Worm (Caenorhabditis elegans) whole organism, late embryonic: Measurements from ENCODE around the gene F14F9.3.

Experiments used
- F13H6.1 ChIP-seq: sonication (generic microtip); optimal IDR thresholded peaks from 2 replicates; lab custom pipeline; 2016; ENCODE audit warnings: missing genetic modification characterization, missing compliant biosample characterization
- Y22D7AL.16 ChIP-seq: sonication (generic microtip); optimal IDR thresholded peaks from 2 replicates; lab custom pipeline; 2016; ENCODE audit warnings: missing genetic modification characterization, missing compliant biosample characterization
- ama-1 ChIP-seq: fragments of 150-350 bp; optimal IDR thresholded peaks from 2 replicates; lab custom pipeline; 2014
- ceh-14 ChIP-seq: sonication (generic microtip); optimal IDR thresholded peaks from 2 replicates; lab custom pipeline; 2016; ENCODE audit warnings: missing genotype, missing genetic modification characterization, missing compliant biosample characterization
- ceh-19 ChIP-seq: fragments of 200-800 bp; sonication (Bioruptor generic); optimal IDR thresholded peaks from 2 replicates; lab custom pipeline; 2018; ENCODE audit warnings: mild to moderate bottlenecking, missing genetic modification characterization, missing compliant biosample characterization
- ceh-2 ChIP-seq: sonication (generic microtip); optimal IDR thresholded peaks from 2 replicates; lab custom pipeline; 2016; ENCODE audit warnings: missing genotype, missing genetic modification characterization, missing compliant biosample characterization
- ceh-22 ChIP-seq: sonication (generic microtip); optimal IDR thresholded peaks from 2 replicates; lab custom pipeline; 2017; ENCODE audit warnings: missing biosample characterization, missing genetic modification characterization
- ceh-24 ChIP-seq: sonication (generic microtip); optimal IDR thresholded peaks from 2 replicates; lab custom pipeline; 2016; ENCODE audit warnings: mild to moderate bottlenecking, missing genetic modification characterization, missing compliant biosample characterization
- ceh-31 ChIP-seq: sonication (generic microtip); optimal IDR thresholded peaks from 2 replicates; lab custom pipeline; 2016; ENCODE audit warnings: missing genetic modification characterization, missing compliant biosample characterization
- ceh-45 ChIP-seq: fragments of 200-800 bp; sonication (Bioruptor generic); IDR thresholded peaks from 2 replicates; pipeline ENCODE4 v1.3.6; 2022; ENCODE audit warnings: missing genetic modification reagents, missing genetic modification characterization, missing compliant biosample characterization
- ceh-48 ChIP-seq: sonication (generic microtip); optimal IDR thresholded peaks from 2 replicates; lab custom pipeline; 2016; ENCODE audit warnings: missing genetic modification characterization, inconsistent platforms, missing compliant biosample characterization
- dve-1 ChIP-seq: sonication (generic microtip); optimal IDR thresholded peaks from 2 replicates; lab custom pipeline; 2017; ENCODE audit warnings: antibody characterized with exemption, mild to moderate bottlenecking, missing genetic modification characterization, missing compliant biosample characterization
- elt-2 ChIP-seq: sonication (generic microtip); optimal IDR thresholded peaks from 2 replicates; lab custom pipeline; 2016; ENCODE audit warnings: missing genetic modification reagents, missing genetic modification characterization, missing compliant biosample characterization
- elt-4 ChIP-seq: sonication (generic microtip); optimal IDR thresholded peaks from 2 replicates; lab custom pipeline; 2016; ENCODE audit warnings: missing genetic modification characterization, missing compliant biosample characterization
- eyg-1 ChIP-seq: sonication (generic microtip); optimal IDR thresholded peaks from 2 replicates; lab custom pipeline; 2016; ENCODE audit warnings: missing genotype, missing genetic modification characterization, missing compliant biosample characterization
- fax-1 ChIP-seq: sonication (generic microtip); optimal IDR thresholded peaks from 2 replicates; lab custom pipeline; 2016; ENCODE audit warnings: missing genotype, missing genetic modification characterization, missing compliant biosample characterization
- gmeb-2 ChIP-seq: sonication (generic microtip); optimal IDR thresholded peaks from 2 replicates; lab custom pipeline; 2016; ENCODE audit warnings: missing genetic modification characterization, inconsistent platforms, missing compliant biosample characterization
- hlh-13 ChIP-seq: fragments of 200-800 bp; sonication (Bioruptor generic); optimal IDR thresholded peaks from 2 replicates; lab custom pipeline; 2018; ENCODE audit warnings: mild to moderate bottlenecking, missing genetic modification characterization, missing compliant biosample characterization
- hlh-30 ChIP-seq: sonication (generic microtip); optimal IDR thresholded peaks from 2 replicates; lab custom pipeline; 2017; ENCODE audit warnings: antibody characterized with exemption, missing genetic modification characterization, missing compliant biosample characterization; ENCODE audit not compliant: insufficient read depth
- hlh-6 ChIP-seq: sonication (generic microtip); optimal IDR thresholded peaks from 2 replicates; lab custom pipeline; 2016; ENCODE audit warnings: missing genotype, missing genetic modification characterization, missing compliant biosample characterization
- hlh-8 ChIP-seq: sonication (generic microtip); optimal IDR thresholded peaks from 2 replicates; lab custom pipeline; 2016; ENCODE audit warnings: missing genotype, missing genetic modification characterization, missing compliant biosample characterization
- madf-2 ChIP-seq: sonication (generic microtip); optimal IDR thresholded peaks from 2 replicates; lab custom pipeline; 2017; ENCODE audit warnings: missing genetic modification characterization, missing compliant biosample characterization
- mec-3 ChIP-seq: sonication (generic microtip); optimal IDR thresholded peaks from 2 replicates; lab custom pipeline; 2016; ENCODE audit warnings: borderline replicate concordance, missing genetic modification characterization, missing compliant biosample characterization
- nfya-1 ChIP-seq: sonication (generic microtip); optimal IDR thresholded peaks from 2 replicates; lab custom pipeline; 2017; ENCODE audit warnings: missing genetic modification characterization, mild to moderate bottlenecking, missing compliant biosample characterization, antibody characterized with exemption, moderate library complexity
- nhr-11 ChIP-seq: fragments of 150-350 bp; optimal IDR thresholded peaks from 2 replicates; lab custom pipeline; 2014; ENCODE audit warnings: missing biosample characterization, missing genetic modification characterization
- nhr-232 ChIP-seq: sonication (generic microtip); optimal IDR thresholded peaks from 2 replicates; lab custom pipeline; 2016; ENCODE audit warnings: missing genetic modification characterization, missing compliant biosample characterization
- npax-4 ChIP-seq: sonication (generic microtip); optimal IDR thresholded peaks from 2 replicates; lab custom pipeline; 2016; ENCODE audit warnings: missing genetic modification characterization, missing compliant biosample characterization
- pag-3 ChIP-seq: sonication (generic microtip); optimal IDR thresholded peaks from 2 replicates; lab custom pipeline; 2016; ENCODE audit warnings: missing compliant biosample characterization, missing genetic modification characterization, borderline replicate concordance
- pat-9 ChIP-seq: fragments of 200-800 bp; sonication (Bioruptor generic); optimal IDR thresholded peaks from 2 replicates; lab custom pipeline; 2018; ENCODE audit warnings: mild to moderate bottlenecking, missing genetic modification characterization, moderate library complexity, missing compliant biosample characterization
- pax-1 ChIP-seq: fragments of 150-350 bp; optimal IDR thresholded peaks from 2 replicates; lab custom pipeline; 2014; ENCODE audit warnings: missing biosample characterization, missing genetic modification characterization
- pha-4 ChIP-seq: fragments of 150-350 bp; optimal IDR thresholded peaks from 2 replicates; lab custom pipeline; 2018; ENCODE audit warnings: missing biosample characterization, missing genetic modification reagents, missing genetic modification characterization
- pqm-1 ChIP-seq: sonication (generic microtip); optimal IDR thresholded peaks from 2 replicates; lab custom pipeline; 2016; ENCODE audit warnings: missing genetic modification characterization, missing compliant biosample characterization
- pros-1 ChIP-seq: fragments of 150-350 bp; optimal IDR thresholded peaks from 2 replicates; lab custom pipeline; 2014; ENCODE audit warnings: missing biosample characterization, missing genetic modification reagents, missing genetic modification characterization
- ref-2 ChIP-seq: sonication (generic microtip); optimal IDR thresholded peaks from 2 replicates; lab custom pipeline; 2016; ENCODE audit warnings: missing genetic modification characterization, missing compliant biosample characterization
- rnt-1 ChIP-seq: sonication (generic microtip); optimal IDR thresholded peaks from 2 replicates; lab custom pipeline; 2016; ENCODE audit warnings: missing genetic modification characterization, missing compliant biosample characterization
- sdc-2 ChIP-seq: sonication (generic microtip); optimal IDR thresholded peaks from 2 replicates; lab custom pipeline; 2016; ENCODE audit warnings: missing genotype, missing genetic modification characterization, missing compliant biosample characterization
- sox-4 ChIP-seq: sonication (generic microtip); optimal IDR thresholded peaks from 2 replicates; lab custom pipeline; 2017; ENCODE audit warnings: mild to moderate bottlenecking, missing genetic modification characterization, inconsistent platforms, missing compliant biosample characterization
- syd-9 ChIP-seq: sonication (generic microtip); optimal IDR thresholded peaks from 2 replicates; lab custom pipeline; 2016; ENCODE audit warnings: mild to moderate bottlenecking, missing genetic modification characterization, moderate library complexity, missing compliant biosample characterization
- tbx-7 ChIP-seq: sonication (generic microtip); optimal IDR thresholded peaks from 2 replicates; lab custom pipeline; 2016; ENCODE audit warnings: missing genotype, missing genetic modification characterization, missing compliant biosample characterization
- ttx-3 ChIP-seq: sonication (generic microtip); optimal IDR thresholded peaks from 2 replicates; lab custom pipeline; 2016; ENCODE audit warnings: missing genetic modification reagents, missing genetic modification characterization, missing compliant biosample characterization
- unc-42 ChIP-seq: sonication (generic microtip); optimal IDR thresholded peaks from 2 replicates; lab custom pipeline; 2016; ENCODE audit warnings: missing genotype, missing genetic modification characterization, missing compliant biosample characterization
- unc-86 ChIP-seq: sonication (generic microtip); optimal IDR thresholded peaks from 2 replicates; lab custom pipeline; 2016; ENCODE audit warnings: missing genetic modification characterization, missing compliant biosample characterization
- ztf-16 ChIP-seq: sonication (generic microtip); optimal IDR thresholded peaks from 2 replicates; lab custom pipeline; 2017; ENCODE audit warnings: missing genetic modification characterization, missing compliant biosample characterization

Gene F14F9.3

DNA sequence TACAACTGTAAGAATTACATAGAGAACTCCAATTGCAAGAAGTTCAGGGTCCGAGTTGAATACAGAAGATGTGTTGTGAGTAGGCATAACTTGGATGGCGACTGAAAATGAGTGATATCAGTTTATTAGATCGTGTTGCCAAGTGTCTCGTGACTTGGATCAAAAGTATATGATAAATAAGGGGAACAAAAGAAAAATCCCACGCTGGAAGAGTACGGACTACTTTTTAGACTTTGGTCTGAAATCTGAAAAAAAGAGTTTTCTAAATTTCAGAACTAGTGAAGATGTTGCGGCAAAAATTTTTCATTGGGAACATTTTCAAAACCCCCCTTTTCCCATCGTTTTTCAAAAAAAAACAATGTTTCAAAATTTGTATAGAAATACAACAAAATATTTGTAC is 31.6 kb downstream of the F14F9.3 start, which contains the start of gene srt-64:
TSS of gene srt-64 (minus strand) at position 101 of the 400 bp plus-strand sequence.
- TF ChIP-seq F13H6.1 (no peak), eyg-1 (no peak), gmeb-2 (tag; lab: Kevin White, UChicago) (no peak), ceh-45 (GFP tag; lab: Robert Waterston, UW) (no peak), ama-1 (lab: Kevin White, UChicago) (no peak), pat-9 (tag; lab: Kevin White, UChicago) (no peak), Y22D7AL.16 (tag; lab: Kevin White, UChicago) (no peak), ref-2 (no peak), ceh-22 (tag; lab: Kevin White, UChicago) (no peak), pha-4 (tag; lab: Kevin White, UChicago) (no peak), ceh-2 (no peak), sdc-2 (tag; lab: Kevin White, UChicago) (no peak), madf-2 (tag; lab: Kevin White, UChicago) (no peak), pag-3 (tag; lab: Kevin White, UChicago) (no peak), nhr-232 (tag; lab: Kevin White, UChicago) (no peak), sox-4 (no peak), hlh-8 (tag; lab: Kevin White, UChicago) (no peak), ztf-16 (tag; lab: Kevin White, UChicago) (no peak)

ce11 chrV:5172833-5173232 is 34.8 kb downstream of the F14F9.3 start, which contains the start of gene srt-65:
Gene srt-65 (minus strand): TSS chrV:5172933.
- no peak for TF ChIP-seq pros-1 (tag; lab: Kevin White, UChicago)
- TF ChIP-seq ceh-24 (tag; lab: Kevin White, UChicago), result no peak
- no peak for TF ChIP-seq ceh-19
- TF ChIP-seq Y22D7AL.16 (tag; lab: Kevin White, UChicago), result no peak
- no peak for TF ChIP-seq hlh-30
- TF ChIP-seq unc-86 (tag; lab: Kevin White, UChicago), result no peak

DNA sequence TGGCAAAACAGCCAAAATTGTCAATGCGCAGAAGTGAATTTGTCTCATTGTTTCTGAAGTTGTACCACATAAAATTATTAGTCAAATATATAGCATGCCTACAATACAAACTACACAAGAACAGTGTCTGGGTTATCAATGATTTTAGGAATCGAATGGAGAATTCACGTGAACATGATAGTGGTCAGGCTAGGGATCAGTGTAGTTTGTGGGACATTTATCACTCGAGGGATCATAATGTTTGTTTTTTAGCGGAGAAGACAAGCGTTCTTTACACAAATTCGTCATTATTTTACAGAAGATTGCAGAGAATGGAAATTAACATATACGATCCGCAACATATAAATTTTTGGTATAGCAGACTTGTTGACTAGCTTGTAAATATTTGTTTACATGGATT is 39.2 kb downstream of the F14F9.3 start, which contains the start of gene ugt-51:
TSS of gene ugt-51 (minus strand) at position 101 of the 400 bp plus-strand sequence.
- TF ChIP-seq hlh-6 (tag; lab: Kevin White, UChicago) (no peak), dve-1 (tag; lab: Kevin White, UChicago) (no peak), syd-9 (tag; lab: Kevin White, UChicago) (no peak), pros-1 (tag; lab: Kevin White, UChicago) (no peak), hlh-30 (no peak), tbx-7 (tag; lab: Kevin White, UChicago) (no peak), ceh-48 (tag; lab: Kevin White, UChicago) (no peak), ceh-24 (tag; lab: Kevin White, UChicago) (no peak), mec-3 (no peak), npax-4 (tag; lab: Kevin White, UChicago) (no peak), ztf-16 (tag; lab: Kevin White, UChicago) (no peak), unc-42 (tag; lab: Kevin White, UChicago) (no peak), ttx-3 (no peak), hlh-13 (GFP tag; lab: Kevin White, UChicago) (no peak), gmeb-2 (tag; lab: Kevin White, UChicago) (no peak), ceh-31 (tag; lab: Kevin White, UChicago) (no peak), Y22D7AL.16 (tag; lab: Kevin White, UChicago) (no peak)

DNA sequence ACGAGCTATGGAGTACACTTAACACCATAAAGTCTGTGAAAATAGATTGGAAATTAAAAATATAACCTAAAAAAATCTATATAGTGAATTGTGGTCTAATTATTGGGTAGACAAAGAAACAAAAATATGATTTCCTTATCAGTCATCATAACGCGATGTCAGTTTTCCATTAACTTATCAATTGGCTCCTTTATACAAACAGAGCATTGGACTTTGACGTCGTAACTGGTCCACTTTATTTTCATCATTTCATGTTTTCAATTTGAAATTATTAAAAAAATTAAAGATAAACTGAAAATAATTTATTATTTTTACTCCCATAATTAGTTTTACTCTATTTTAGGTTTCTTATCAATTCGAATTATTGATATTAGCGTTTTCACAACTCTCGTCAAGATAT is 40.0 kb downstream of the F14F9.3 start:
- TF ChIP-seq madf-2 (tag; lab: Kevin White, UChicago), result no peak
- TF ChIP-seq elt-2 (tag; lab: Kevin White, UChicago), result peak; percentile 60

DNA sequence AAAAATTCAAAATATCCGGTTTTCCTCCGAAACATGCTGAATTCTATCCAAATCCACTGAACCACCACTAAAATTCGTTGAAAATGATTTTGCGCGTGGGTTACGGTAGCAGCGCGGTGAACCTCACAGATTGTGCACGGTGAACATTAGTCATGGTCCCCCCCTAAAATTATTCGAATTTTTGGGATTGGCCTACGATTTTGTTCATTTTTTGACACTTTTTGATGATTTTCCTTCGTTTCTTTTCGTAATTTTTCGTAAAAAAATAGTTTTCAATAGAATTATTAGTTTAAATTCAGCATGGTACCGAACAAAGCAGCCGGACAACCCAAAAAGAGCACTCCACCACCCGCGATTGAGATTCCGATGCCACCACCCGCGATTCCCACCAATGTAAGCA is 43.6 kb downstream of the F14F9.3 start, which contains the start of gene C03A7.2:
TSS of gene C03A7.2 (plus strand) at position 301 of the 400 bp plus-strand sequence.
- TF ChIP-seq pqm-1 (tag; lab: Kevin White, UChicago), result no peak
- no peak for TF ChIP-seq fax-1
- no peak for TF ChIP-seq dve-1 (tag; lab: Kevin White, UChicago)
- TF ChIP-seq ceh-14, result no peak
- no peak for TF ChIP-seq nfya-1 (tag; lab: Kevin White, UChicago)
- no peak for TF ChIP-seq sdc-2 (tag; lab: Kevin White, UChicago)
- TF ChIP-seq tbx-7 (tag; lab: Kevin White, UChicago), result no peak
- no peak for TF ChIP-seq elt-4 (tag; lab: Kevin White, UChicago)
- TF ChIP-seq hlh-30, result no peak
- TF ChIP-seq ceh-24 (tag; lab: Kevin White, UChicago), result no peak
- no peak for TF ChIP-seq rnt-1 (tag; lab: Kevin White, UChicago)
- no peak for TF ChIP-seq nhr-11 (tag; lab: Kevin White, UChicago)
- no peak for TF ChIP-seq pax-1 (tag; lab: Kevin White, UChicago)
- no peak for TF ChIP-seq unc-86 (tag; lab: Kevin White, UChicago)
- no peak for TF ChIP-seq madf-2 (tag; lab: Kevin White, UChicago)
- TF ChIP-seq, all 69 proteins: peak for 0
